Fruit fly (Drosophila melanogaster) whole organism, embryonic: Measurements from ENCODE around the gene PpV.
A peak's percentile ranks its signal among the peaks of the same experiment; 100 is the strongest.

ENCODE experiments used
- Atf-2 ChIP-seq: fragments of 200-800 bp; sonication (Bioruptor generic); optimal IDR thresholded peaks from 2 replicates; lab custom pipeline; 2016; ENCODE audit warnings: missing biosample characterization, missing genetic modification characterization
- Atf3 ChIP-seq: fragments of 200-800 bp; sonication (Bioruptor generic); optimal IDR thresholded peaks from 3 replicates; lab custom pipeline; 2016; ENCODE audit warnings: missing biosample characterization, missing genetic modification characterization
- BtbVII ChIP-seq: fragments of 200-800 bp; sonication (Bioruptor generic); optimal IDR thresholded peaks from 3 replicates; lab custom pipeline; 2017; ENCODE audit warnings: missing biosample characterization, mild to moderate bottlenecking, missing genetic modification characterization
- C15 ChIP-seq: fragments of 200-800 bp; sonication (Bioruptor generic); IDR thresholded peaks from 3 replicates; pipeline ENCODE4 v1.3.6; 2022; ENCODE audit warnings: missing biosample characterization, missing genetic modification characterization
- CG10147 ChIP-seq: fragments of 200-800 bp; sonication (Bioruptor generic); optimal IDR thresholded peaks from 2 replicates; lab custom pipeline; 2019; ENCODE audit warnings: missing biosample characterization, mild to moderate bottlenecking, missing genetic modification characterization, moderate library complexity
- CG10543 ChIP-seq: fragments of 200-800 bp; sonication (Bioruptor generic); optimal IDR thresholded peaks from 3 replicates; lab custom pipeline; 2017; ENCODE audit warnings: missing biosample characterization, mild to moderate bottlenecking, missing genetic modification characterization, moderate library complexity
- CG11093 ChIP-seq: fragments of 200-800 bp; sonication (Bioruptor generic); IDR thresholded peaks from 3 replicates; pipeline ENCODE4 v1.3.6; 2022; ENCODE audit warnings: missing biosample characterization, missing genetic modification characterization
- CG11723 ChIP-seq: fragments of 200-800 bp; sonication (Bioruptor generic); optimal IDR thresholded peaks from 2 replicates; lab custom pipeline; 2017; ENCODE audit warnings: missing biosample characterization, mild to moderate bottlenecking, missing genetic modification characterization
- CG12744 ChIP-seq: fragments of 200-800 bp; sonication (Bioruptor generic); optimal IDR thresholded peaks from 2 replicates; lab custom pipeline; 2016; ENCODE audit warnings: missing biosample characterization, missing genetic modification characterization
- CG13296 ChIP-seq: fragments of 200-800 bp; sonication (Bioruptor generic); optimal IDR thresholded peaks from 3 replicates; lab custom pipeline; 2018; ENCODE audit warnings: missing biosample characterization, mild to moderate bottlenecking, missing genetic modification characterization
- CG14050 ChIP-seq: fragments of 200-800 bp; sonication (Bioruptor generic); IDR thresholded peaks from 3 replicates; pipeline ENCODE4 v1.3.6; 2022; ENCODE audit warnings: missing biosample characterization, missing genetic modification characterization
- CG1529 ChIP-seq: fragments of 200-800 bp; sonication (Bioruptor generic); optimal IDR thresholded peaks from 3 replicates; lab custom pipeline; 2018; ENCODE audit warnings: missing biosample characterization, missing genetic modification characterization
- CG17802 ChIP-seq: fragments of 200-800 bp; sonication (Bioruptor generic); optimal IDR thresholded peaks from 2 replicates; lab custom pipeline; 2018; ENCODE audit warnings: missing biosample characterization, mild to moderate bottlenecking, missing genetic modification characterization, moderate library complexity
- CG18599 ChIP-seq: fragments of 200-800 bp; sonication (Bioruptor generic); optimal IDR thresholded peaks from 3 replicates; lab custom pipeline; 2017; ENCODE audit warnings: missing biosample characterization, missing genetic modification characterization, mild to moderate bottlenecking, moderate library complexity, missing genetic modification reagents
- CG31388 ChIP-seq: fragments of 200-800 bp; sonication (Bioruptor generic); optimal IDR thresholded peaks from 2 replicates; lab custom pipeline; 2016; ENCODE audit warnings: missing biosample characterization, missing genetic modification characterization
- CG34376 ChIP-seq: fragments of 200-800 bp; sonication (Bioruptor generic); optimal IDR thresholded peaks from 2 replicates; lab custom pipeline; 2018; ENCODE audit warnings: missing biosample characterization, mild to moderate bottlenecking, missing genetic modification characterization
- CG43689 ChIP-seq: fragments of 200-800 bp; sonication (Bioruptor generic); IDR thresholded peaks from 2 replicates; pipeline ENCODE4 v1.3.6; 2022; ENCODE audit warnings: missing biosample characterization, missing genetic modification characterization
- CG4820 ChIP-seq: fragments of 200-800 bp; sonication (Bioruptor generic); optimal IDR thresholded peaks from 3 replicates; lab custom pipeline; 2016; ENCODE audit warnings: missing biosample characterization, missing genetic modification characterization
- CG8359 ChIP-seq: fragments of 200-800 bp; sonication (Bioruptor generic); optimal IDR thresholded peaks from 2 replicates; lab custom pipeline; 2017; ENCODE audit warnings: missing biosample characterization, mild to moderate bottlenecking, missing genetic modification characterization, borderline replicate concordance
- CG9797 ChIP-seq: fragments of 200-800 bp; sonication (Bioruptor generic); optimal IDR thresholded peaks from 3 replicates; lab custom pipeline; 2018; ENCODE audit warnings: missing biosample characterization, mild to moderate bottlenecking, missing genetic modification characterization
- CG9932 ChIP-seq: fragments of 200-800 bp; sonication (Bioruptor generic); IDR thresholded peaks from 2 replicates; pipeline ENCODE4 v1.3.6; 2022; ENCODE audit warnings: missing biosample characterization, missing genetic modification characterization
- CkIIα-i1 ChIP-seq: fragments of 200-800 bp; sonication (Bioruptor generic); IDR thresholded peaks from 2 replicates; pipeline ENCODE4 v1.3.6; 2022; ENCODE audit warnings: missing biosample characterization, missing genetic modification characterization
- E2f1 ChIP-seq: fragments of 200-800 bp; sonication (Bioruptor generic); IDR thresholded peaks from 2 replicates; pipeline ENCODE4 v1.3.6; 2022; ENCODE audit warnings: missing biosample characterization, missing genetic modification characterization
- ERR ChIP-seq: fragments of 200-800 bp; sonication (Bioruptor generic); optimal IDR thresholded peaks from 2 replicates; lab custom pipeline; 2016; ENCODE audit warnings: missing biosample characterization, missing genetic modification characterization
- Elba2 ChIP-seq: fragments of 200-800 bp; sonication (Bioruptor generic); optimal IDR thresholded peaks from 3 replicates; lab custom pipeline; 2016; ENCODE audit warnings: missing biosample characterization, missing genetic modification characterization
- HLH54F ChIP-seq: fragments of 200-800 bp; sonication (Bioruptor generic); optimal IDR thresholded peaks from 3 replicates; lab custom pipeline; 2016; ENCODE audit warnings: missing biosample characterization, missing genetic modification characterization
- HLHmδ ChIP-seq: fragments of 200-800 bp; sonication (Bioruptor generic); optimal IDR thresholded peaks from 2 replicates; lab custom pipeline; 2018; ENCODE audit warnings: missing biosample characterization, mild to moderate bottlenecking, missing genetic modification characterization, moderate library complexity
- HmgZ ChIP-seq: fragments of 200-800 bp; sonication (Bioruptor generic); optimal IDR thresholded peaks from 2 replicates; lab custom pipeline; 2018; ENCODE audit warnings: missing biosample characterization, mild to moderate bottlenecking, missing genetic modification characterization
- Hmx ChIP-seq: fragments of 200-800 bp; sonication (Bioruptor generic); optimal IDR thresholded peaks from 2 replicates; lab custom pipeline; 2016; ENCODE audit warnings: missing biosample characterization, missing genetic modification characterization
- Kr ChIP-seq: fragments of 200-800 bp; sonication (Bioruptor generic); optimal IDR thresholded peaks from 2 replicates; lab custom pipeline; 2017; ENCODE audit warnings: missing biosample characterization, mild to moderate bottlenecking, missing genetic modification characterization
- Meics ChIP-seq: fragments of 200-800 bp; sonication (Bioruptor generic); optimal IDR thresholded peaks from 2 replicates; lab custom pipeline; 2017; ENCODE audit warnings: missing biosample characterization, mild to moderate bottlenecking, missing genetic modification characterization
- NC2β ChIP-seq: fragments of 200-800 bp; sonication (Bioruptor generic); optimal IDR thresholded peaks from 2 replicates; lab custom pipeline; 2016; ENCODE audit warnings: missing biosample characterization, missing genetic modification characterization
- NFAT ChIP-seq: fragments of 200-800 bp; sonication (Bioruptor generic); IDR thresholded peaks from 2 replicates; pipeline ENCODE4 v1.3.6; 2022; ENCODE audit warnings: missing biosample characterization, missing genetic modification characterization
- Neu2 ChIP-seq: fragments of 200-800 bp; sonication (Bioruptor generic); optimal IDR thresholded peaks from 3 replicates; lab custom pipeline; 2016; ENCODE audit warnings: missing biosample characterization, missing genetic modification characterization, borderline replicate concordance
- Optix ChIP-seq: fragments of 200-800 bp; sonication (Bioruptor generic); IDR thresholded peaks from 3 replicates; pipeline ENCODE4 v1.3.6; 2022; ENCODE audit warnings: missing biosample characterization, missing genetic modification characterization
- Usf ChIP-seq: fragments of 200-800 bp; sonication (Bioruptor generic); optimal IDR thresholded peaks from 2 replicates; lab custom pipeline; 2017; ENCODE audit warnings: missing genotype, missing biosample characterization, missing genetic modification characterization
- ab ChIP-seq: fragments of 200-800 bp; sonication (Bioruptor generic); optimal IDR thresholded peaks from 2 replicates; lab custom pipeline; 2016; ENCODE audit warnings: missing biosample characterization, missing genetic modification characterization
- ara ChIP-seq: fragments of 200-800 bp; sonication (Bioruptor generic); IDR thresholded peaks from 2 replicates; pipeline ENCODE4 v1.3.6; 2022; ENCODE audit warnings: missing biosample characterization, missing genetic modification characterization
- ase ChIP-seq: fragments of 200-800 bp; sonication (Bioruptor generic); IDR thresholded peaks from 3 replicates; pipeline ENCODE4 v1.3.6; 2022; ENCODE audit warnings: missing biosample characterization, missing genetic modification characterization
- ash1 ChIP-seq: fragments of 200-800 bp; sonication (Bioruptor generic); optimal IDR thresholded peaks from 2 replicates; lab custom pipeline; 2018; ENCODE audit warnings: missing biosample characterization, mild to moderate bottlenecking, missing genetic modification characterization
- bigmax ChIP-seq: fragments of 200-800 bp; sonication (Bioruptor generic); optimal IDR thresholded peaks from 2 replicates; lab custom pipeline; 2018; ENCODE audit warnings: missing biosample characterization, mild to moderate bottlenecking, missing genetic modification characterization
- caup ChIP-seq: fragments of 200-800 bp; sonication (Bioruptor generic); optimal IDR thresholded peaks from 3 replicates; lab custom pipeline; 2017; ENCODE audit warnings: missing biosample characterization, mild to moderate bottlenecking, missing genetic modification characterization, moderate library complexity; ENCODE audit not compliant: severe bottlenecking
- corto ChIP-seq: fragments of 200-800 bp; sonication (Bioruptor generic); optimal IDR thresholded peaks from 2 replicates; lab custom pipeline; 2016; ENCODE audit warnings: missing biosample characterization, mild to moderate bottlenecking, missing genetic modification characterization, moderate library complexity
- dpn ChIP-seq, 2 experiments: fragments of 200-800 bp; sonication (Bioruptor generic); optimal IDR thresholded peaks; 3 replicates each; lab custom pipeline; 2016; ENCODE audit warnings: missing biosample characterization in 2 of 2, missing genetic modification characterization in 2 of 2
- en ChIP-seq: fragments of 200-800 bp; sonication (Bioruptor generic); optimal IDR thresholded peaks from 2 replicates; lab custom pipeline; 2016; ENCODE audit warnings: missing biosample characterization, missing genetic modification characterization
- fru ChIP-seq: fragments of >200 bp; optimal IDR thresholded peaks from 2 replicates; lab custom pipeline; 2017
- nau ChIP-seq: fragments of 200-800 bp; sonication (Bioruptor generic); optimal IDR thresholded peaks from 3 replicates; lab custom pipeline; 2017; ENCODE audit warnings: missing biosample characterization, mild to moderate bottlenecking, missing genetic modification characterization, missing genetic modification reagents
- nmo ChIP-seq: fragments of 200-800 bp; sonication (Bioruptor generic); optimal IDR thresholded peaks from 2 replicates; lab custom pipeline; 2018; ENCODE audit warnings: missing biosample characterization, mild to moderate bottlenecking, missing genetic modification characterization, moderate library complexity
- odd ChIP-seq: fragments of 200-800 bp; sonication (Bioruptor generic); optimal IDR thresholded peaks from 2 replicates; lab custom pipeline; 2017; ENCODE audit warnings: missing biosample characterization, mild to moderate bottlenecking, missing genetic modification characterization
- sqz ChIP-seq: fragments of 200-800 bp; sonication (Bioruptor generic); optimal IDR thresholded peaks from 3 replicates; lab custom pipeline; 2018; ENCODE audit warnings: missing biosample characterization, mild to moderate bottlenecking, missing genetic modification characterization
- tx ChIP-seq: fragments of 200-800 bp; sonication (Bioruptor generic); optimal IDR thresholded peaks from 2 replicates; lab custom pipeline; 2016; ENCODE audit warnings: missing biosample characterization, missing genetic modification characterization

Gene PpV

DNA sequence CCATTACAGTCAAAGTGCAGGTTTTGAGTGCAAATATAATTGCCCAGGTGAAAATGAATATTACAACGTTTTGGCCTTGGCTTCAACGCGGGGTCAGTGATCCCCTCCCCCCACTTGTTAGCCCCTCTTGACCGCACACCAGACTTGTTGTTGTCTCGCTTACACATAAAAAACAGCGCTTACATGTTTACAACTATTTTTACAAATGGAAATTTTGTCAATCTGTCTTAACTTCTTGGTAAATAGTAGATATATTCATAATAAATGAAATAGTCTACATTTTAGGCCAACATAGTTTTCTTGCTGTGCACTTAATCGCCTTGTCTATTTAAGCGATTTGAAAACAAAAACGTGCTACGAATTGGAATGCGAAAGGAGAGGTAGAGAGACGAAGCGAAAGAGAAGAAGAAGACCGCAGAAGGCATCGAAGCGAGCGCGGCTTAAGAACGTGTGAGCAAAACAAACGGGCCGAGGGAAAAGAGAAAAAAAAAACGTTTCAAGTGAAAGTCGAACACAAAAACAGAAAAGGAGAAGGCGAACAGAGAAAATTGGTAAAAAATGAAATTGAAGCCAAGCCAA is 32.7 kb downstream of the PpV start (continued):
- TF ChIP-seq HLH54F (GFP tag; lab: Kevin White, UChicago), result peak; percentile 47
- no peak for TF ChIP-seq HLHmδ (GFP tag; lab: Kevin White, UChicago)
- peak; percentile 47 for TF ChIP-seq CG18599 (GFP tag; lab: Kevin White, UChicago)
- no peak for TF ChIP-seq CkIIα-i1 (GFP tag; lab: Robert Waterston, UW)
- TF ChIP-seq Atf3 (GFP tag; lab: Kevin White, UChicago), result no peak
- TF ChIP-seq BtbVII (GFP tag; lab: Kevin White, UChicago), result peak; percentile 6
- TF ChIP-seq nau (GFP tag; lab: Kevin White, UChicago), result no peak
- no peak for TF ChIP-seq Neu2 (GFP tag; lab: Kevin White, UChicago)
- peak; percentile 62; the same call in 1 of the 2 replicates for TF ChIP-seq ara (GFP tag; lab: Robert Waterston, UW)
- TF ChIP-seq CG34376 (GFP tag; lab: Kevin White, UChicago), result no peak
- peak; percentile 61 for TF ChIP-seq caup (GFP tag; lab: Kevin White, UChicago)
- peak; percentile 23 for TF ChIP-seq CG1529
- TF ChIP-seq Atf-2 (GFP tag; lab: Kevin White, UChicago), result no peak
- no peak for TF ChIP-seq Elba2
- no peak for TF ChIP-seq bigmax (GFP tag; lab: Kevin White, UChicago)
- TF ChIP-seq en (GFP tag; lab: Kevin White, UChicago), result no peak
- TF ChIP-seq odd, result no peak
- no peak for TF ChIP-seq CG43689 (GFP tag; lab: Robert Waterston, UW)
- peak; percentile 20 for TF ChIP-seq Hmx (GFP tag; lab: Kevin White, UChicago)
- no peak for TF ChIP-seq sqz (GFP tag; lab: Kevin White, UChicago)
- no peak for TF ChIP-seq Kr (GFP tag; lab: Kevin White, UChicago)
- TF ChIP-seq CG14050 (GFP tag; lab: Robert Waterston, UW), result peak; percentile 45; the same call in 1 of the 3 replicates
- no peak for TF ChIP-seq ERR (GFP tag; lab: Kevin White, UChicago)
- TF ChIP-seq CG12744 (GFP tag; lab: Kevin White, UChicago), result no peak
- no peak for TF ChIP-seq CG9797 (GFP tag; lab: Kevin White, UChicago)
- peak; percentile 19 to 43 for TF ChIP-seq dpn (GFP tag; optimal IDR thresholded peaks at IDR 0.05; lab: Kevin White, UChicago)
- TF ChIP-seq CG11723, result no peak
- peak; percentile 50 for TF ChIP-seq NFAT (GFP tag; lab: Robert Waterston, UW)
- peak; percentile 4 for TF ChIP-seq CG13296
- peak; percentile 66 for TF ChIP-seq E2f1 (GFP tag; lab: Robert Waterston, UW)
- no peak for TF ChIP-seq CG31388 (GFP tag; lab: Kevin White, UChicago)
- TF ChIP-seq fru, result no peak
- TF ChIP-seq tx (GFP tag; lab: Kevin White, UChicago), result no peak
- TF ChIP-seq CG8359 (GFP tag; lab: Kevin White, UChicago), result no peak
- TF ChIP-seq ab (GFP tag; lab: Kevin White, UChicago), result no peak
- TF ChIP-seq corto (GFP tag; lab: Kevin White, UChicago), result no peak
- 0 out of 3 replicates have a peak, but pooled peaks have one; percentile 39 for TF ChIP-seq C15 (GFP tag; lab: Robert Waterston, UW)
- TF ChIP-seq CG4820 (GFP tag; lab: Kevin White, UChicago), result peak; percentile 19
- no peak for TF ChIP-seq CG10543
- no peak for TF ChIP-seq Meics (GFP tag; lab: Kevin White, UChicago)
- peak; percentile 35; the same call in 1 of the 3 replicates for TF ChIP-seq Optix (GFP tag; lab: Robert Waterston, UW)
- TF ChIP-seq Usf, result no peak
- TF ChIP-seq CG17802 (tag; lab: Kevin White, UChicago), result peak; percentile 38
- TF ChIP-seq ase (GFP tag; lab: Robert Waterston, UW), result peak; percentile 59; the same call in 2 of the 3 replicates
- peak; percentile 16 for TF ChIP-seq CG10147 (GFP tag; lab: Kevin White, UChicago)
- peak; percentile 60 for TF ChIP-seq nmo (GFP tag; lab: Kevin White, UChicago)
- TF ChIP-seq CG11093 (GFP tag; lab: Robert Waterston, UW), result no peak
- peak; percentile 25 for TF ChIP-seq HmgZ
- peak; percentile 64 for TF ChIP-seq CG9932
- TF ChIP-seq NC2β (GFP tag; lab: Kevin White, UChicago), result peak; percentile 16
- no peak for TF ChIP-seq ash1 (GFP tag; lab: Kevin White, UChicago)
